Worm (Caenorhabditis elegans): ENCODE results near the gene C15B12.1.

Gene C15B12.1

ce11 chrX:6461729-6462128 is 14.9 kb upstream of the C15B12.1 start, which contains the start of gene K04E7.1:
Gene K04E7.1 (plus strand): TSS chrX:6462029.
- peak; percentile 54 for TF ChIP-seq aha-1 (tag)
- no peak for TF ChIP-seq ZK546.5 (tag; optimal IDR thresholded peaks at IDR 0.05)

ce11 chrX:6462479-6462878 is 14.1 kb upstream of the C15B12.1 start:
- no peak for TF ChIP-seq gei-8 (GFP tag; optimal IDR thresholded peaks at IDR 0.05)
- TF ChIP-seq lin-1 (GFP tag; IDR thresholded peaks at IDR 0.05), result no peak
- no peak for TF ChIP-seq T20F7.1 (GFP tag; optimal IDR thresholded peaks at IDR 0.05)
- no peak for TF ChIP-seq dve-1 (tag; optimal IDR thresholded peaks at IDR 0.05; ENCODE audit: insufficient read depth)
- no peak for TF ChIP-seq D1046.2 (GFP tag; IDR thresholded peaks at IDR 0.05)
- no peak for TF ChIP-seq pha-4 (GFP tag; IDR thresholded peaks at IDR 0.05)
- no peak for TF ChIP-seq pha-4 (tag; optimal IDR thresholded peaks at IDR 0.05)
- TF ChIP-seq zip-11 (GFP tag; IDR thresholded peaks at IDR 0.05), result no peak
- no peak for TF ChIP-seq F37D6.2 (tag; optimal IDR thresholded peaks at IDR 0.05)
- no peak for TF ChIP-seq daf-19 (GFP tag; conservative IDR thresholded peaks at IDR 0.05)
- TF ChIP-seq mdt-29 (GFP tag; IDR thresholded peaks at IDR 0.05), result no peak
- TF ChIP-seq hmg-1.1 (GFP tag; IDR thresholded peaks at IDR 0.05), result no peak
- no peak for TF ChIP-seq nhr-48 (tag; optimal IDR thresholded peaks at IDR 0.05)
- TF ChIP-seq F49E8.2 (tag; optimal IDR thresholded peaks at IDR 0.05; ENCODE audit: borderline replicate concordance), result no peak
- no peak for TF ChIP-seq daf-16 (GFP tag; optimal IDR thresholded peaks at IDR 0.05)
- TF ChIP-seq daf-16 (tag; optimal IDR thresholded peaks at IDR 0.05), result peak; percentile 15
- TF ChIP-seq dmd-6 (GFP tag; IDR thresholded peaks at IDR 0.05), result peak; percentile 55
- TF ChIP-seq nhr-237 (tag; optimal IDR thresholded peaks at IDR 0.05), result no peak
- TF ChIP-seq aha-1 (tag), result no peak
- TF ChIP-seq lim-7 (GFP tag; IDR thresholded peaks at IDR 0.05), result no peak
- TF ChIP-seq fkh-10 (GFP tag; optimal IDR thresholded peaks at IDR 0.05), result no peak
- no peak for TF ChIP-seq snpc-1.2 (GFP tag; IDR thresholded peaks at IDR 0.05)
- no peak for TF ChIP-seq nhr-28 (tag; optimal IDR thresholded peaks at IDR 0.05)
- no peak for TF ChIP-seq arid-1 (GFP tag; conservative IDR thresholded peaks at IDR 0.05)
- no peak for TF ChIP-seq lin-15B (tag; optimal IDR thresholded peaks at IDR 0.05)
- TF ChIP-seq pqm-1 (tag; optimal IDR thresholded peaks at IDR 0.05), result peak; percentile 65
- TF ChIP-seq ceh-20 (GFP tag; IDR thresholded peaks at IDR 0.05), result no peak
- TF ChIP-seq dpl-1 (GFP tag; optimal IDR thresholded peaks at IDR 0.05), result no peak

ce11 chrX:6462995-6463462 is 13.6 kb upstream of the C15B12.1 start, which contains the start of gene C15B12.2:
Gene C15B12.2 (plus strand): TSS chrX:6463412.
- TF ChIP-seq dve-1 (tag; optimal IDR thresholded peaks at IDR 0.05; ENCODE audit: insufficient read depth) (peak; percentile 54), aha-1 (tag) (peak; percentile 68), skn-1 (tag; optimal IDR thresholded peaks at IDR 0.05) (no peak), madf-9 (GFP tag; conservative IDR thresholded peaks at IDR 0.05) (no peak), ztf-7 (tag; optimal IDR thresholded peaks at IDR 0.05) (no peak), nhr-28 (tag; optimal IDR thresholded peaks at IDR 0.05) (peak; percentile 15), ceh-20 (GFP tag; IDR thresholded peaks at IDR 0.05) (no peak), nhr-102 (tag; optimal IDR thresholded peaks at IDR 0.05) (no peak), dmd-8 (GFP tag; IDR thresholded peaks at IDR 0.05) (no peak), mdl-1 (tag; optimal IDR thresholded peaks at IDR 0.05) (peak in 1 of 2 experiments; percentile 22), hif-1 (tag; optimal IDR thresholded peaks at IDR 0.05) (no peak), cey-2 (tag; optimal IDR thresholded peaks at IDR 0.05; ENCODE audit: borderline replicate concordance, insufficient read depth) (no peak), mxl-3 (GFP tag; optimal IDR thresholded peaks at IDR 0.05) (peak; percentile 18), pqm-1 (tag; optimal IDR thresholded peaks at IDR 0.05) (peak; percentile 84), dmd-6 (GFP tag; IDR thresholded peaks at IDR 0.05) (peak; percentile 68), gei-8 (GFP tag; optimal IDR thresholded peaks at IDR 0.05) (no peak), daf-16 (GFP tag; optimal IDR thresholded peaks at IDR 0.05) (no peak), daf-16 (tag; optimal IDR thresholded peaks at IDR 0.05) (peak; percentile 56)
